Fruit fly (Drosophila melanogaster) whole organism, embryonic: ENCODE measurements around the gene CG5180.

Experiments used
- Ada2b ChIP-seq: fragments of 200-800 bp; sonication (Bioruptor generic); IDR thresholded peaks from 2 replicates; pipeline ENCODE4 v1.3.6; 2022; ENCODE audit warnings: missing biosample characterization, missing genetic modification characterization
- Adf1 ChIP-seq: fragments of 200-800 bp; sonication (Bioruptor generic); IDR thresholded peaks from 2 replicates; pipeline ENCODE4 v1.3.6; 2022; ENCODE audit warnings: missing biosample characterization, missing genetic modification characterization
- B-H1 ChIP-seq: fragments of 200-800 bp; sonication (Bioruptor generic); IDR thresholded peaks from 3 replicates; pipeline ENCODE4 v1.3.6; 2022; ENCODE audit warnings: missing biosample characterization, missing genetic modification characterization
- CG10366 ChIP-seq: fragments of 200-800 bp; sonication (Bioruptor generic); IDR thresholded peaks from 2 replicates; pipeline ENCODE4 v1.3.6; 2022; ENCODE audit warnings: missing biosample characterization, missing genetic modification characterization
- CG12104 ChIP-seq: fragments of 200-800 bp; sonication (Bioruptor generic); optimal IDR thresholded peaks from 3 replicates; lab custom pipeline; 2016; ENCODE audit warnings: missing biosample characterization, missing genetic modification characterization
- CG1233 ChIP-seq: fragments of 200-800 bp; sonication (Bioruptor generic); optimal IDR thresholded peaks from 4 replicates; lab custom pipeline; 2018; ENCODE audit warnings: missing biosample characterization, mild to moderate bottlenecking, missing genetic modification characterization
- CG13287 ChIP-seq: fragments of 200-800 bp; sonication (Bioruptor generic); IDR thresholded peaks from 2 replicates; pipeline ENCODE4 v1.3.6; 2022; ENCODE audit warnings: missing biosample characterization, missing genetic modification characterization; ENCODE audit not compliant: partially characterized antibody
- CG13296 ChIP-seq: fragments of 200-800 bp; sonication (Bioruptor generic); optimal IDR thresholded peaks from 3 replicates; lab custom pipeline; 2018; ENCODE audit warnings: missing biosample characterization, mild to moderate bottlenecking, missing genetic modification characterization
- CG13624 ChIP-seq: fragments of 200-800 bp; sonication (Bioruptor generic); optimal IDR thresholded peaks from 2 replicates; lab custom pipeline; 2016; ENCODE audit warnings: missing biosample characterization, missing genetic modification characterization
- CG13894 ChIP-seq: fragments of 200-800 bp; sonication (Bioruptor generic); optimal IDR thresholded peaks from 3 replicates; lab custom pipeline; 2018; ENCODE audit warnings: missing biosample characterization, mild to moderate bottlenecking, missing genetic modification characterization, moderate library complexity
- CG16863 ChIP-seq: fragments of 200-800 bp; sonication (Bioruptor generic); optimal IDR thresholded peaks from 3 replicates; lab custom pipeline; 2016; ENCODE audit warnings: missing biosample characterization, missing genetic modification characterization
- CG17385 ChIP-seq: fragments of 200-800 bp; sonication (Bioruptor generic); optimal IDR thresholded peaks from 3 replicates; lab custom pipeline; 2018; ENCODE audit warnings: missing biosample characterization, mild to moderate bottlenecking, missing genetic modification characterization
- CG2120 ChIP-seq: fragments of 200-800 bp; sonication (Bioruptor generic); optimal IDR thresholded peaks from 3 replicates; lab custom pipeline; 2016; ENCODE audit warnings: missing biosample characterization, missing genetic modification characterization
- CG2712 ChIP-seq: fragments of 200-800 bp; optimal IDR thresholded peaks from 3 replicates; lab custom pipeline; 2019; ENCODE audit warnings: missing biosample characterization, mild to moderate bottlenecking, missing genetic modification characterization, moderate library complexity
- CG2889 ChIP-seq: fragments of 200-800 bp; sonication (Bioruptor generic); IDR thresholded peaks from 3 replicates; pipeline ENCODE4 v1.3.6; 2022; ENCODE audit warnings: missing biosample characterization, missing genetic modification characterization
- CG32767 ChIP-seq: fragments of 200-800 bp; sonication (Bioruptor generic); IDR thresholded peaks from 2 replicates; pipeline ENCODE4 v1.3.6; 2022; ENCODE audit warnings: missing biosample characterization, missing genetic modification characterization
- CG3995 ChIP-seq: fragments of 200-800 bp; sonication (Bioruptor generic); optimal IDR thresholded peaks from 3 replicates; lab custom pipeline; 2016; ENCODE audit warnings: missing biosample characterization, missing genetic modification characterization
- CG4617 ChIP-seq: fragments of 200-800 bp; sonication (Bioruptor generic); optimal IDR thresholded peaks from 3 replicates; lab custom pipeline; 2016; ENCODE audit warnings: missing biosample characterization, missing genetic modification characterization, borderline replicate concordance
- CG4854 ChIP-seq: fragments of 200-800 bp; sonication (Bioruptor generic); optimal IDR thresholded peaks from 2 replicates; lab custom pipeline; 2016; ENCODE audit warnings: missing biosample characterization, missing genetic modification characterization, inconsistent platforms
- CG6254 ChIP-seq: fragments of 200-800 bp; sonication (Bioruptor generic); optimal IDR thresholded peaks from 3 replicates; lab custom pipeline; 2017; ENCODE audit warnings: mild to moderate bottlenecking, missing biosample characterization, missing genetic modification reagents, missing genetic modification characterization
- CG8388 ChIP-seq: fragments of 200-800 bp; sonication (Bioruptor generic); optimal IDR thresholded peaks from 2 replicates; lab custom pipeline; 2019; ENCODE audit warnings: missing biosample characterization, mild to moderate bottlenecking, missing genetic modification characterization, moderate library complexity
- Dfd ChIP-seq, 2 experiments: fragments of >200 bp; optimal IDR thresholded peaks; 2 replicates each; lab custom pipeline; 2017; ENCODE audit warnings: missing biosample characterization in 2 of 2, missing genetic modification characterization in 2 of 2
- Dp ChIP-seq: fragments of 200-800 bp; sonication (Bioruptor generic); optimal IDR thresholded peaks from 2 replicates; lab custom pipeline; 2018; ENCODE audit warnings: missing biosample characterization, mild to moderate bottlenecking, missing genetic modification characterization, moderate library complexity
- Eip74EF ChIP-seq, 2 experiments: fragments of 200-800 bp in 1 of 2; fragments of >200 bp in 1 of 2; sonication (Bioruptor generic) in 1 of 2; optimal IDR thresholded peaks; 2 replicates each; lab custom pipeline; 2017 to 2019; ENCODE audit warnings: missing biosample characterization in 2 of 2, missing genetic modification characterization in 2 of 2, mild to moderate bottlenecking in 1 of 2, moderate library complexity in 1 of 2
- GATAe ChIP-seq: fragments of 200-800 bp; sonication (Bioruptor generic); conservative IDR thresholded peaks from 2 replicates; pipeline ENCODE4 v1.3.6; 2022; ENCODE audit warnings: missing biosample characterization, missing genetic modification characterization
- Gsc ChIP-seq: fragments of 200-800 bp; sonication (Bioruptor generic); IDR thresholded peaks from 2 replicates; pipeline ENCODE4 v1.3.6; 2022; ENCODE audit warnings: missing biosample characterization, missing genetic modification characterization
- H2.0 ChIP-seq: fragments of 200-800 bp; sonication (Bioruptor generic); IDR thresholded peaks from 2 replicates; pipeline ENCODE4 v1.3.6; 2022; ENCODE audit warnings: missing biosample characterization, missing genetic modification characterization
- NK7.1 ChIP-seq: fragments of 200-800 bp; sonication (Bioruptor generic); optimal IDR thresholded peaks from 3 replicates; lab custom pipeline; 2016; ENCODE audit warnings: missing biosample characterization, missing genetic modification characterization
- Optix ChIP-seq: fragments of 200-800 bp; sonication (Bioruptor generic); IDR thresholded peaks from 3 replicates; pipeline ENCODE4 v1.3.6; 2022; ENCODE audit warnings: missing biosample characterization, missing genetic modification characterization
- Poxn ChIP-seq: fragments of 200-800 bp; sonication (Bioruptor generic); IDR thresholded peaks from 2 replicates; pipeline ENCODE4 v1.3.6; 2022; ENCODE audit warnings: missing biosample characterization, missing genetic modification characterization
- Ptx1 ChIP-seq: fragments of 200-800 bp; sonication (Bioruptor generic); IDR thresholded peaks from 2 replicates; pipeline ENCODE4 v1.3.6; 2022; ENCODE audit warnings: missing biosample characterization, missing genetic modification characterization
- Scr ChIP-seq: fragments of 200-800 bp; sonication (Bioruptor generic); IDR thresholded peaks from 2 replicates; pipeline ENCODE4 v1.3.6; 2022; ENCODE audit warnings: missing biosample characterization, missing genetic modification characterization; ENCODE audit not compliant: partially characterized antibody
- Six4 ChIP-seq: fragments of 200-800 bp; sonication (Bioruptor generic); optimal IDR thresholded peaks from 2 replicates; lab custom pipeline; 2016; ENCODE audit warnings: missing biosample characterization, missing genetic modification characterization
- Vsx1 ChIP-seq: fragments of 200-800 bp; sonication (Bioruptor generic); optimal IDR thresholded peaks from 2 replicates; lab custom pipeline; 2017; ENCODE audit warnings: missing biosample characterization, mild to moderate bottlenecking, missing genetic modification characterization, missing genetic modification reagents
- Xbp1 ChIP-seq: fragments of 200-800 bp; sonication (Bioruptor generic); optimal IDR thresholded peaks from 3 replicates; lab custom pipeline; 2016; ENCODE audit warnings: missing biosample characterization, mild to moderate bottlenecking, missing genetic modification characterization
- ap ChIP-seq: fragments of 200-800 bp; sonication (Bioruptor generic); IDR thresholded peaks from 2 replicates; pipeline ENCODE4 v1.3.6; 2022; ENCODE audit warnings: missing biosample characterization, missing genetic modification characterization
- crc ChIP-seq: fragments of 200-800 bp; sonication (Bioruptor generic); optimal IDR thresholded peaks from 2 replicates; lab custom pipeline; 2016; ENCODE audit warnings: missing biosample characterization, missing genetic modification characterization
- dan ChIP-seq: fragments of 200-800 bp; sonication (Bioruptor generic); IDR thresholded peaks from 2 replicates; pipeline ENCODE4 v1.3.6; 2022; ENCODE audit warnings: missing biosample characterization, missing genetic modification characterization
- dm ChIP-seq: fragments of 200-800 bp; sonication (Bioruptor generic); optimal IDR thresholded peaks from 3 replicates; lab custom pipeline; 2016; ENCODE audit warnings: missing biosample characterization, missing genetic modification characterization
- ftz-f1 ChIP-seq: fragments of 200-800 bp; sonication (Bioruptor generic); optimal IDR thresholded peaks from 2 replicates; lab custom pipeline; 2016; ENCODE audit warnings: missing biosample characterization, missing genetic modification characterization
- gcm2 ChIP-seq: fragments of 200-800 bp; sonication (Bioruptor generic); optimal IDR thresholded peaks from 2 replicates; lab custom pipeline; 2016; ENCODE audit warnings: missing biosample characterization, missing genetic modification characterization
- gsb-n ChIP-seq: fragments of 200-800 bp; sonication (Bioruptor generic); optimal IDR thresholded peaks from 3 replicates; lab custom pipeline; 2018; ENCODE audit warnings: missing biosample characterization, mild to moderate bottlenecking, missing genetic modification characterization
- kay ChIP-seq: fragments of 200-800 bp; sonication (Bioruptor generic); optimal IDR thresholded peaks from 2 replicates; lab custom pipeline; 2016; ENCODE audit warnings: missing biosample characterization, missing genetic modification characterization
- nerfin-1 ChIP-seq: fragments of 200-800 bp; sonication (Bioruptor generic); optimal IDR thresholded peaks from 3 replicates; lab custom pipeline; 2019; ENCODE audit warnings: missing biosample characterization, mild to moderate bottlenecking, missing genetic modification characterization, moderate library complexity
- otp ChIP-seq: fragments of 200-800 bp; sonication (Bioruptor generic); IDR thresholded peaks from 3 replicates; pipeline ENCODE4, ENCODE4 v1.3.6; 2022; ENCODE audit warnings: missing biosample characterization, missing genetic modification characterization
- sens ChIP-seq: fragments of 200-800 bp; sonication (Bioruptor generic); peaks from one replicate; lab custom pipeline; 2016; ENCODE audit warnings: missing biosample characterization, missing genetic modification characterization
- sim ChIP-seq: fragments of 200-800 bp; sonication (Bioruptor generic); IDR thresholded peaks from 2 replicates; pipeline ENCODE4 v1.3.6; 2022; ENCODE audit warnings: missing biosample characterization, missing genetic modification characterization
- tio ChIP-seq: fragments of 200-800 bp; sonication (Bioruptor generic); optimal IDR thresholded peaks from 2 replicates; lab custom pipeline; 2017; ENCODE audit warnings: missing biosample characterization, missing genetic modification characterization, inconsistent platforms
- trem ChIP-seq: fragments of 200-800 bp; optimal IDR thresholded peaks from 3 replicates; lab custom pipeline; 2019; ENCODE audit warnings: missing biosample characterization, mild to moderate bottlenecking, missing genetic modification characterization, moderate library complexity
- trh ChIP-seq: fragments of 200-800 bp; sonication (Bioruptor generic); optimal IDR thresholded peaks from 2 replicates; lab custom pipeline; 2016; ENCODE audit warnings: missing biosample characterization, missing genetic modification characterization
- twi ChIP-seq: fragments of 200-800 bp; optimal IDR thresholded peaks from 2 replicates; lab custom pipeline; 2019; ENCODE audit warnings: missing biosample characterization, mild to moderate bottlenecking, missing genetic modification characterization, moderate library complexity
- wek ChIP-seq: fragments of 200-800 bp; sonication (Bioruptor generic); optimal IDR thresholded peaks from 3 replicates; lab custom pipeline; 2018; ENCODE audit warnings: missing biosample characterization, mild to moderate bottlenecking, missing genetic modification characterization, moderate library complexity

CG5180 gene

DNA sequence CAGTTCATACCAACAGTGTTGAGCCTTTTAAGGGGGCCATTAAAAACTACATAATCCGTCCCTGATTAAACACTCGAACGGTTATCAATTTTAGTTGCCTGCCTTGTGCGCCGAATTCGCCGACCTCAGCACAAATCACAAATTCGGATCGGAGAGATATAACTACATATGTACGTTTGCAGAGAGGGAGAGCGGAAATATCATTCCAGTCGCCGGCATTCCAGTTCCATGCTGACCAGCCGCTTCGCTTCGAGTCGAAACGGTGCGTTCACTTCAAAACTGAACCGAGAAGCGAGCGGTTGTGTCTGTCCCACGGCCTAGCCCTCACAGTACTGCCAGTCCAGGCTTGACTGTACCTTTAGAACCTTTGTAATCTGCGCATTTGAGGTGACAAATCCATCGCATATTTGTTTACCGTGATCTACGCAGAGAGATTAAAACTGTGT, 16.8 kb downstream of the CG5180 start (continued):
- TF ChIP-seq H2.0 (GFP tag; lab: Robert Waterston, UW) (no peak), Poxn (GFP tag; lab: Robert Waterston, UW) (no peak), Eip74EF (GFP tag; optimal IDR thresholded peaks at IDR 0.05; lab: Kevin White, UChicago) (no peak), Adf1 (GFP tag; lab: Robert Waterston, UW) (no peak; the same call in 1 of the 2 replicates), CG13287 (GFP tag; lab: Robert Waterston, UW) (peak; percentile 31; the same call in 1 of the 2 replicates), NK7.1 (GFP tag; lab: Kevin White, UChicago) (no peak), CG3995 (GFP tag; lab: Kevin White, UChicago) (peak; percentile 44), kay (peak; percentile 5), Optix (peak; percentile 16; the same call in 1 of the 3 replicates), twi (tag; lab: Kevin White, UChicago) (no peak), Ptx1 (GFP tag; lab: Robert Waterston, UW) (no peak), CG6254 (GFP tag; lab: Kevin White, UChicago) (no peak), CG12104 (GFP tag; lab: Kevin White, UChicago) (no peak), wek (peak; percentile 5), sens (GFP tag; lab: Kevin White, UChicago) (peak; percentile 54), CG2712 (tag; lab: Kevin White, UChicago) (peak; percentile 4), Dfd (GFP tag; optimal IDR thresholded peaks at IDR 0.05; lab: Kevin White, UChicago) (no peak), CG8388 (GFP tag; lab: Kevin White, UChicago) (no peak), Six4 (GFP tag; lab: Kevin White, UChicago) (no peak), Dp (GFP tag; lab: Kevin White, UChicago) (no peak), crc (GFP tag; lab: Kevin White, UChicago) (no peak), CG1233 (no peak), Ada2b (GFP tag; lab: Robert Waterston, UW) (no peak), ftz-f1 (GFP tag; lab: Kevin White, UChicago) (peak; percentile 38), CG13296 (GFP tag; lab: Kevin White, UChicago) (no peak), CG2120 (GFP tag; lab: Kevin White, UChicago) (no peak), CG32767 (GFP tag; lab: Robert Waterston, UW) (no peak), CG17385 (GFP tag; lab: Kevin White, UChicago) (peak; percentile 53), gcm2 (GFP tag; lab: Kevin White, UChicago) (no peak), CG13894 (tag; lab: Kevin White, UChicago) (peak; percentile 73), trem (tag; lab: Kevin White, UChicago) (no peak), CG2889 (GFP tag; lab: Robert Waterston, UW) (no peak), nerfin-1 (tag; lab: Kevin White, UChicago) (no peak), sim (GFP tag; lab: Robert Waterston, UW) (no peak), CG16863 (no peak), dan (no peak), Xbp1 (GFP tag; lab: Kevin White, UChicago) (no peak), CG4854 (GFP tag; lab: Kevin White, UChicago) (no peak), gsb-n (tag; lab: Kevin White, UChicago) (no peak), tio (no peak), B-H1 (GFP tag; lab: Robert Waterston, UW) (no peak), dm (GFP tag; lab: Kevin White, UChicago) (no peak), Gsc (GFP tag; lab: Robert Waterston, UW) (no peak), CG10366 (GFP tag; lab: Robert Waterston, UW) (no peak), GATAe (GFP tag; lab: Robert Waterston, UW) (no peak), Scr (GFP tag; lab: Robert Waterston, UW) (no peak), trh (GFP tag; lab: Kevin White, UChicago) (no peak), CG13624 (GFP tag; lab: Kevin White, UChicago) (peak; percentile 11), ap (GFP tag; lab: Robert Waterston, UW) (no peak), CG4617 (GFP tag; lab: Kevin White, UChicago) (no peak), Vsx1 (GFP tag; lab: Kevin White, UChicago) (no peak), otp (no peak)
